Worm (Caenorhabditis elegans) whole organism, early embryonic: ENCODE data around the gene M03A8.3.

Source experiments
- B0310.2 ChIP-seq: sonication (generic microtip); optimal IDR thresholded peaks from 2 replicates; lab custom pipeline; 2016; ENCODE audit warnings: mild to moderate bottlenecking, missing genetic modification characterization, missing compliant biosample characterization
- F13C5.2 ChIP-seq: sonication (generic microtip); optimal IDR thresholded peaks from 2 replicates; lab custom pipeline; 2017; ENCODE audit warnings: mild to moderate bottlenecking, missing genetic modification characterization, inconsistent platforms, missing compliant biosample characterization
- aly-1 ChIP-seq: sonication (generic microtip); optimal IDR thresholded peaks from 2 replicates; lab custom pipeline; 2016; ENCODE audit warnings: missing genetic modification characterization, missing compliant biosample characterization
- ama-1 ChIP-seq: fragments of 150-350 bp; optimal IDR thresholded peaks from 2 replicates; lab custom pipeline; 2014
- ceh-13 ChIP-seq: fragments of 200-800 bp; sonication (Bioruptor generic); optimal IDR thresholded peaks from 2 replicates; lab custom pipeline; 2018; ENCODE audit warnings: mild to moderate bottlenecking, missing genetic modification characterization, missing compliant biosample characterization
- ceh-36 ChIP-seq: sonication (generic microtip); optimal IDR thresholded peaks from 2 replicates; lab custom pipeline; 2016; ENCODE audit warnings: missing genetic modification characterization, inconsistent platforms, missing compliant biosample characterization
- ets-7 ChIP-seq: sonication (generic microtip); optimal IDR thresholded peaks from 2 replicates; lab custom pipeline; 2016; ENCODE audit warnings: missing genotype, missing genetic modification characterization, missing compliant biosample characterization
- flt-1 ChIP-seq: fragments of 200-800 bp; sonication (Bioruptor generic); IDR thresholded peaks from 2 replicates; pipeline ENCODE4 v1.3.6; 2022; ENCODE audit warnings: missing genetic modification characterization, missing compliant biosample characterization
- hmbx-1 ChIP-seq: sonication (generic microtip); optimal IDR thresholded peaks from 2 replicates; lab custom pipeline; 2016; ENCODE audit warnings: mild to moderate bottlenecking, missing genetic modification characterization, missing compliant biosample characterization
- hmg-4 ChIP-seq: fragments of 200-800 bp; sonication (Bioruptor generic); optimal IDR thresholded peaks from 2 replicates; lab custom pipeline; 2018; ENCODE audit warnings: mild to moderate bottlenecking, missing genetic modification characterization, missing compliant biosample characterization
- hnd-1 ChIP-seq: sonication (generic microtip); optimal IDR thresholded peaks from 2 replicates; lab custom pipeline; 2016; ENCODE audit warnings: missing genetic modification characterization, missing compliant biosample characterization
- pes-1 ChIP-seq: fragments of 200-800 bp; sonication (Bioruptor generic); IDR thresholded peaks from 2 replicates; pipeline ENCODE4 v1.3.6; 2022; ENCODE audit warnings: missing genetic modification reagents, missing genetic modification characterization, missing compliant biosample characterization
- scrt-1 ChIP-seq: fragments of 200-800 bp; sonication (Bioruptor generic); IDR thresholded peaks from 2 replicates; pipeline ENCODE4 v1.3.6; 2022; ENCODE audit warnings: missing genetic modification characterization, missing compliant biosample characterization
- sea-1 ChIP-seq: fragments of 200-800 bp; sonication (Bioruptor generic); conservative IDR thresholded peaks from 2 replicates; pipeline ENCODE4 v1.3.6; 2022; ENCODE audit warnings: missing genetic modification characterization, missing compliant biosample characterization
- tbx-11 ChIP-seq: fragments of 200-800 bp; sonication (Bioruptor generic); IDR thresholded peaks from 2 replicates; pipeline ENCODE4 v1.3.6; 2022; ENCODE audit warnings: missing genetic modification characterization, missing compliant biosample characterization
- tbx-37 ChIP-seq: fragments of 200-800 bp; sonication (Bioruptor generic); conservative IDR thresholded peaks from 2 replicates; pipeline ENCODE4 v1.3.6; 2022; ENCODE audit warnings: missing genetic modification reagents, missing genetic modification characterization, missing compliant biosample characterization
- tra-4 ChIP-seq: sonication (generic microtip); optimal IDR thresholded peaks from 2 replicates; lab custom pipeline; 2017; ENCODE audit warnings: missing genetic modification characterization, missing compliant biosample characterization

The M03A8.3 gene

DNA sequence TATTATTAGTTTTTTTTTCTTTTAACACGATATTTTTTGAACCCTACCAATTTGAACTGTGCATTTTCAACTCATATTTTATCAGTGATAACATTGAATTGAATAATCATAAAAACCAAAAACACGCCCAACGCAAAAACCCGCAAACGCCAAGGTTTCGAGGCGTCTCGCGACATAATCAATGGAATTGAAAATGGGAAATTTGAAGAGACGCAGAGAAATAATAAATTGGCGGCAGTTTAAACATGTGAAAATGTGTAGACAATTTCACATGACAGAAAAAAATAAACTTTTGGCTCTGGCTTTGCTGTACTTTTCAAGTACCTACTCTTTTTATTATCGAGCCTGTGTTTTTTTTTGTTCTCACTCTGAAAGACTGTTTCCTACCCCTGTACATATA, 5.0 kb downstream of the M03A8.3 start:
- TF ChIP-seq aly-1 (tag; lab: Kevin White, UChicago) (no peak), flt-1 (GFP tag; lab: Robert Waterston, UW) (no peak), hnd-1 (tag; lab: Kevin White, UChicago) (no peak), tbx-11 (GFP tag; lab: Robert Waterston, UW) (no peak), pes-1 (GFP tag; lab: Robert Waterston, UW) (no peak), ama-1 (lab: Kevin White, UChicago) (no peak), sea-1 (no peak), tbx-37 (no peak), hmbx-1 (tag; lab: Kevin White, UChicago) (no peak), ets-7 (tag; lab: Kevin White, UChicago) (no peak), ceh-13 (GFP tag; lab: Kevin White, UChicago) (no peak), tra-4 (tag; lab: Kevin White, UChicago) (no peak), hmg-4 (GFP tag; lab: Kevin White, UChicago) (no peak), scrt-1 (GFP tag; lab: Robert Waterston, UW) (no peak), B0310.2 (tag; lab: Kevin White, UChicago) (no peak), ceh-36 (tag; lab: Kevin White, UChicago) (no peak), F13C5.2 (tag; lab: Kevin White, UChicago) (no peak)

DNA sequence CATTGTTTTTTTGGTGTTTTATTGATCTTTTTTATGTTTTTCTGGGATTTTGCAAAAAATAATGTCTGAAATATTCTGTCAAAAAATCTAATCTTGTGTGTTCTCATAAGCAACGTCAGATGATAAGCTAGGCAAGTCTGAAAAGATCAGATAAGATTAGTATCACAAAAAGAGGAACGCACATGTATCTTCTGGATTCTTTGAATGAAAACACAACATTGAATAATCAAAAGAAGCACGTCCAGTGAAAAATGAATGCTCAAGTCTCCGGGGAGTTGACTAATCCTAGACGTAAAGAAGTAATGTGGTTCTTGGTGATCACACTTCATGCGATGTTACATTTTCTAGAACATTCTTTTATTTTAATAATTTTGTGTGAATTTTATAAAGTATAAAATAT, 5.6 kb downstream of the M03A8.3 start:
- no peak for TF ChIP-seq tbx-37
- TF ChIP-seq ceh-13 (GFP tag; lab: Kevin White, UChicago), result no peak
- no peak for TF ChIP-seq scrt-1 (GFP tag; lab: Robert Waterston, UW)
- no peak for TF ChIP-seq hnd-1 (tag; lab: Kevin White, UChicago)
- TF ChIP-seq ama-1 (lab: Kevin White, UChicago), result no peak
- no peak for TF ChIP-seq hmg-4 (GFP tag; lab: Kevin White, UChicago)
- TF ChIP-seq B0310.2 (tag; lab: Kevin White, UChicago), result no peak
- TF ChIP-seq sea-1, result no peak
- TF ChIP-seq ceh-36 (tag; lab: Kevin White, UChicago), result no peak
- no peak for TF ChIP-seq ets-7 (tag; lab: Kevin White, UChicago)

DNA sequence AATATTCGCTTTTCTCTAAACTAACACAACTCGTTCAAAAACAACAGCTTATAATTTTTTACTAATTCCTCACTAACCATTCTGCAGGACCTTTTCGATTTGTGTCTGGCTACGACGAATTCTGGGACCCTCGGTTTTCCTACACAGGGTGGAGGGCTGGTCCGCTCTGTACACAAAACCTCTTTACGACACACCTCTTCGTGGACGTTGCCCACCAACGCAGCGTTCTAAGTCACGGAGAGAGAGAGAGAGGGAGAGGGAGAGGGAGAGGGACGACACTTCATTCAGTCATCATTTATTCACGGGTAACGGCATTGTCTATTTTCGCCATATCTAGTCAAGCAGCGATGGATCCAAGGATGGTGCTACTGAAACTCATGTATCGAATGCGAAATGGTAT, 6.6 kb downstream of the M03A8.3 start, which contains the start of gene atg-2:
Gene atg-2, plus strand, starts transcription at position 301 of the 400 bp plus-strand sequence.
- TF ChIP-seq hmg-4 (GFP tag; lab: Kevin White, UChicago) (peak; percentile 62), tbx-11 (GFP tag; lab: Robert Waterston, UW) (no peak)

DNA sequence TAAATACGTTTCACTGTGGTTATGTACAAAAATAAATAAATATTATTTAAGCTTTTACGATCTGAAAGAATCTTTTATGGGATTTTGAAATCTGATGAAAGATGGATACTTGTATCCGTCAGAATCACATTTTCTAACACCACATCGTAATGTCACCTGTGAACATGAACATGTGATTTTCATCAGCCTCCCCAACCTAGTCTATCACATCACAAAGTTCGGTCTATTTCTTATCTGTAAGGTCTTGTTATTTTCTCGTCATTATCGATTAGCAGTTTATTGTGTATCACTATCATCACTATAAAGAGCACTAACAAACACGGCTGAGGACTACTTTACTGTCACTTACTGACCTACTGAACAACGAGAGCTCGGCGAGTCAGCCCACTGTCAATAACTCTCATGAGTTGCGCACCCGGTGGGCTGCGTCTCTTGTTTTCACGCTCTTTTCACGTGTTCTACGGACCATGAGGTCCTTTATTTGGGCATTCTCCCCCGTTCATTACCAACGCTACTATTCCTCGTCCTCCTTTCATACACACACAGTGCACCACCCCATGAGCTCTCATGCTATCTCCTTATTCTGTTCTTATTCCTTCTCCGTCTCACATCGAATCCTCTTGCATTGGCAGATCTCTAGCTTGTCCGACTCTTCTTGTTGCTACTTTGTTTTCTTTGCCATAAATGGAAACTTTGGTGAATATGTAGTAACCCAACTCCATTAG, 7.4 kb downstream of the M03A8.3 start:
- no peak for TF ChIP-seq ceh-36 (tag; lab: Kevin White, UChicago)
- TF ChIP-seq F13C5.2 (tag; lab: Kevin White, UChicago), result peak; percentile 25
- TF ChIP-seq hmg-4 (GFP tag; lab: Kevin White, UChicago), result peak; percentile 56

DNA sequence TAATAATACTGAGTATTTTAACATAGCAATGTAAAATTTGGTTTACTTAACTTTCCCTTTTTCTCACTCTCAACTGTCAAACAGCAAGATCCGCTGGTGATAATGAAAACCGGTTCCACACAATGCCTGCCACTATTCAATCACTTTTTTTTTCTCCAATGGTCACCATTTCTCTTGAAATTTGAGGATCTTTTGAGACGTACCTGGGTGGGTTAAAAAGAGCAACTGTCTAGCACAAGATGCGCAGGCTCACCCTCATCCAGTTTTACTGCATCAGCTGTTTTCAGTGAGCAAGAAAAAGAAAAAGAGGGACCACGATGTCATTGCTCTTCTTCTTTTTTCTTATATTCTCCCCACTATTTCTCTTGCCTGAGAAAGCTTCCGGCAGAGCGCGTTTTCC, 8.4 kb downstream of the M03A8.3 start:
- no peak for TF ChIP-seq hmbx-1 (tag; lab: Kevin White, UChicago)
- no peak for TF ChIP-seq pes-1 (GFP tag; lab: Robert Waterston, UW)
- TF ChIP-seq F13C5.2 (tag; lab: Kevin White, UChicago), result no peak
- TF ChIP-seq sea-1, result no peak
- TF ChIP-seq ama-1 (lab: Kevin White, UChicago), result no peak
- no peak for TF ChIP-seq scrt-1 (GFP tag; lab: Robert Waterston, UW)
- TF ChIP-seq hnd-1 (tag; lab: Kevin White, UChicago), result no peak

DNA sequence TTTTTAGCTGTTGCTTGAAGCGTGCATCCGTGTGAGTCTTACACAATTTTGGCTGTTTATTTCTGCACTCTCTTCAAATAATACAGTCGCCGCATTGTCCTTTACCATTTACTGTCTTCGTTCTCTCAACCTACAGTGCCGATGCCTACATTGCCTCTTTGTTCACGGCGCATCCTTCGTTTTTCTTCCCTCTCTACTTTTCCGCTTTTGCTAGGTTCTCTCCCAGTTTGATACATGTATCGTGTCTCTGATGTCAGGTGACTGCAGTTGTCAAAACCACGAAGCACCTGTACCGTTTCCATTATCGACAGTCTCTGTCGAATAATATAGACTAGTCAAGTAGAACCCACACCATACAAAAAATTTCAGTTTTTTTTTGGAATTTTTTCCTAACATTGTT, 8.8 kb downstream of the M03A8.3 start:
- TF ChIP-seq hnd-1 (tag; lab: Kevin White, UChicago) (no peak), tra-4 (tag; lab: Kevin White, UChicago) (no peak), F13C5.2 (tag; lab: Kevin White, UChicago) (no peak), hmg-4 (GFP tag; lab: Kevin White, UChicago) (no peak), ceh-36 (tag; lab: Kevin White, UChicago) (no peak), tbx-11 (GFP tag; lab: Robert Waterston, UW) (no peak), sea-1 (no peak), flt-1 (GFP tag; lab: Robert Waterston, UW) (no peak), aly-1 (tag; lab: Kevin White, UChicago) (no peak), tbx-37 (no peak), B0310.2 (tag; lab: Kevin White, UChicago) (no peak), ceh-13 (GFP tag; lab: Kevin White, UChicago) (no peak), ets-7 (tag; lab: Kevin White, UChicago) (no peak), hmbx-1 (tag; lab: Kevin White, UChicago) (no peak), scrt-1 (GFP tag; lab: Robert Waterston, UW) (no peak), ama-1 (lab: Kevin White, UChicago) (no peak), pes-1 (GFP tag; lab: Robert Waterston, UW) (no peak)

DNA sequence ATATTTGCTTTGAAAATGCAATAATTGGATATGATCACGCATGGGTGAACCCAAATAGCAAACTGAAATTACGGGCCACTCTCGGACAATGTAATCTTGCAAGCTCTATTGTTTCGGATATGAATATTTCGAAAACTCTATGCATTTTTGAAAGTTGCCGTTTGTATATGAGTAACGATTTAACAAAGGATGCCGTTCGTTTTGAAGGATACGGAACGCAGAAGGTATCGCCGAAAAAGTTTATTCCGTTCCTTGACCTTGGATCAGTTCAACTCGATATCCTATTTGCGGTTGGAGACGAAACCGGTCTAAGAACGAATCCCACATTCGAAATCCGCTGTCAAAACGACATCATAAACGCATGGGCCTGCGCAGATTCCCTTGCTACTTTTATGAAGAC, 13.2 kb downstream of the M03A8.3 start:
- TF ChIP-seq hnd-1 (tag; lab: Kevin White, UChicago) (no peak), tbx-11 (GFP tag; lab: Robert Waterston, UW) (no peak), scrt-1 (GFP tag; lab: Robert Waterston, UW) (no peak), ceh-13 (GFP tag; lab: Kevin White, UChicago) (no peak), ama-1 (lab: Kevin White, UChicago) (no peak), hmbx-1 (tag; lab: Kevin White, UChicago) (no peak), hmg-4 (GFP tag; lab: Kevin White, UChicago) (no peak), B0310.2 (tag; lab: Kevin White, UChicago) (no peak), ets-7 (tag; lab: Kevin White, UChicago) (no peak)
